Fruit fly (Drosophila melanogaster): ENCODE results near the gene betaNACtes1.
A peak's percentile ranks its signal among the peaks of the same experiment; 100 is the strongest.

The betaNACtes1 gene

dm6 chrX:14213509-14214154 is 41.2 kb upstream of the betaNACtes1 start (continued):
- TF ChIP-seq CG6813 (GFP tag; optimal IDR thresholded peaks at IDR 0.05): no peak
- TF ChIP-seq CG17186 (GFP tag; optimal IDR thresholded peaks at IDR 0.05): no peak
- no peak for TF ChIP-seq Oaz (GFP tag; IDR thresholded peaks at IDR 0.05)
- TF ChIP-seq corto (GFP tag; optimal IDR thresholded peaks at IDR 0.05): no peak
- TF ChIP-seq Dip3 (GFP tag; optimal IDR thresholded peaks at IDR 0.05): no peak
- 0 out of 3 replicates have a peak, but pooled peaks have one; percentile 11 for TF ChIP-seq ase (GFP tag; IDR thresholded peaks at IDR 0.05)
- TF ChIP-seq CG10366 (GFP tag; IDR thresholded peaks at IDR 0.05): no peak
- 0 out of 3 replicates have a peak, but pooled peaks have one; percentile 33 for TF ChIP-seq B-H1 (GFP tag; IDR thresholded peaks at IDR 0.05)
- TF ChIP-seq CG15479 (GFP tag; optimal IDR thresholded peaks at IDR 0.05): no peak
- TF ChIP-seq CG13296 (GFP tag; optimal IDR thresholded peaks at IDR 0.05): peak; percentile 9
- TF ChIP-seq CG12219 (GFP tag; optimal IDR thresholded peaks at IDR 0.05): no peak
- peak; percentile 64 for TF ChIP-seq cg (GFP tag; optimal IDR thresholded peaks at IDR 0.05)
- peak; percentile 57 for TF ChIP-seq CG31441 (GFP tag; IDR thresholded peaks at IDR 0.05)
- no peak for TF ChIP-seq da (GFP tag; optimal IDR thresholded peaks at IDR 0.05)
- no peak for TF ChIP-seq gsb-n (tag; optimal IDR thresholded peaks at IDR 0.05)
- peak; percentile 25 for TF ChIP-seq Myb (GFP tag; optimal IDR thresholded peaks at IDR 0.05)
- peak; percentile 48; the same call in 1 of the 2 replicates for TF ChIP-seq slbo (GFP tag; IDR thresholded peaks at IDR 0.05)
- no peak for TF ChIP-seq CG1024 (GFP tag; IDR thresholded peaks at IDR 0.05)
- peak; percentile 88 for TF ChIP-seq crol (GFP tag; IDR thresholded peaks at IDR 0.05)
- TF ChIP-seq Camta (GFP tag; optimal IDR thresholded peaks at IDR 0.05): peak; percentile 28
- TF ChIP-seq CG32772 (GFP tag; IDR thresholded peaks at IDR 0.05): no peak
- TF ChIP-seq dmrt99B (tag; optimal IDR thresholded peaks at IDR 0.05): peak; percentile 64
- peak; percentile 21 for TF ChIP-seq CG8924 (tag; optimal IDR thresholded peaks at IDR 0.05)
- peak; percentile 30 for TF ChIP-seq CG17385 (GFP tag; optimal IDR thresholded peaks at IDR 0.05)
- TF ChIP-seq CG7372 (GFP tag; IDR thresholded peaks at IDR 0.05): no peak
- TF ChIP-seq CG6689 (GFP tag; IDR thresholded peaks at IDR 0.05): peak; percentile 40; the same call in 1 of the 2 replicates
- TF ChIP-seq Dip2 (GFP tag; IDR thresholded peaks at IDR 0.05): no peak
- no peak for TF ChIP-seq Ets97D (GFP tag; optimal IDR thresholded peaks at IDR 0.05)
- TF ChIP-seq CG12769 (tag; optimal IDR thresholded peaks at IDR 0.05): peak; percentile 26
- no peak for TF ChIP-seq trem (tag; optimal IDR thresholded peaks at IDR 0.05)
- TF ChIP-seq chinmo (GFP tag; IDR thresholded peaks at IDR 0.05; ENCODE audit: partially characterized antibody): 0 out of 4 replicates have a peak, but pooled peaks have one; percentile 63
- no peak for TF ChIP-seq nom (GFP tag; optimal IDR thresholded peaks at IDR 0.05)
- TF ChIP-seq CG17612 (GFP tag; IDR thresholded peaks at IDR 0.05): no peak
- TF ChIP-seq CG6254 (GFP tag; optimal IDR thresholded peaks at IDR 0.05): no peak
- TF ChIP-seq CG16779 (GFP tag; IDR thresholded peaks at IDR 0.05): no peak
- peak; percentile 65 for TF ChIP-seq CG11504 (tag; optimal IDR thresholded peaks at IDR 0.05)
- TF ChIP-seq CG5245 (GFP tag; optimal IDR thresholded peaks at IDR 0.05): no peak
- no peak for TF ChIP-seq fu2 (GFP tag; optimal IDR thresholded peaks at IDR 0.05)
- TF ChIP-seq CG15696 (tag; optimal IDR thresholded peaks at IDR 0.05): no peak
- TF ChIP-seq chm (GFP tag; IDR thresholded peaks at IDR 0.05): no peak
- TF ChIP-seq dm (GFP tag; optimal IDR thresholded peaks at IDR 0.05): no peak
- TF ChIP-seq CG13624 (GFP tag; optimal IDR thresholded peaks at IDR 0.05): no peak
- TF ChIP-seq HLH4C (GFP tag; IDR thresholded peaks at IDR 0.05; ENCODE audit: partially characterized antibody): no peak
- TF ChIP-seq CG12236 (GFP tag; optimal IDR thresholded peaks at IDR 0.05): no peak
- peak; percentile 32; the same call in 1 of the 3 replicates for TF ChIP-seq CG6175 (GFP tag; IDR thresholded peaks at IDR 0.05)
- no peak for TF ChIP-seq H2.0 (GFP tag; IDR thresholded peaks at IDR 0.05)
- TF ChIP-seq CG11560 (tag; IDR thresholded peaks at IDR 0.05): no peak
- peak; percentile 1 for TF ChIP-seq CG1603 (tag; optimal IDR thresholded peaks at IDR 0.05)
- TF ChIP-seq BtbVII (GFP tag; optimal IDR thresholded peaks at IDR 0.05): no peak
- peak; percentile 76 for TF ChIP-seq Med (GFP tag)

Measured in whole organism, embryonic.